Fruit fly (Drosophila melanogaster) whole organism, adult: ENCODE results near the gene TFAM.

ENCODE experiments used
- Crg-1 ChIP-seq: fragments of 200-800 bp; sonication (Bioruptor generic); optimal IDR thresholded peaks from 2 replicates; lab custom pipeline; 2016; ENCODE audit warnings: missing biosample characterization, missing genetic modification characterization
- ovo ChIP-seq: fragments of 200-800 bp; sonication (Bioruptor generic); optimal IDR thresholded peaks from 2 replicates; lab custom pipeline; 2016; ENCODE audit warnings: missing biosample characterization, missing genetic modification characterization

- TF ChIP-seq Crg-1 (GFP tag; lab: Kevin White, UChicago) (no peak), ovo (GFP tag; lab: Kevin White, UChicago) (no peak)
Measured at dm6 chr3R:20581376-20581775, 4.6 kb upstream of the TFAM start, which contains the start of gene CG34008.
